Worm (Caenorhabditis elegans): Measurements from ENCODE around the gene Y51A2B.5.

DNA sequence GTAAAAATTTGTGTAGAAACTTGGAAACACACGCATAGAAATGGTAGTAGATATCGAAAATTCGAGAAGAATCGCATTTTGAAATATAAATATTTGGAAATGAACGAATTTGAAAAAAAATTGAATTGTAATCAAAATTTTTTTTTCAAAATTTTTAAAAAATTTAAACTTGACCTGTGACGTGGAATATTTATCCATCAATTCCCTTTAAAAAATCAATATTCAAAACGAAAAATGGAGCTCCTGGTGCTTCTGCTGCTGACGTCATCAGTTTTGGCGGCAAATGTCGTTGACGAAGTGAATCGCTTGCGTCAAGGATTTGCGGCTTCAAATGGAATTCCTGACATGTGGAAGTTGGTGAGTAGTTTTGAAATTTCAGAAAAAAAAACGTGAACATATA, at the start of gene Y51A2B.5, which contains the start of gene Y51A2B.4:
- no peak for TF ChIP-seq pes-1 (GFP tag; IDR thresholded peaks at IDR 0.05)
- no peak for TF ChIP-seq tra-4 (tag; optimal IDR thresholded peaks at IDR 0.05)
- no peak for TF ChIP-seq hmbx-1 (tag; optimal IDR thresholded peaks at IDR 0.05)
- TF ChIP-seq aly-1 (tag; optimal IDR thresholded peaks at IDR 0.05), result no peak
- no peak for TF ChIP-seq flt-1 (GFP tag; IDR thresholded peaks at IDR 0.05)
- no peak for TF ChIP-seq F13C5.2 (tag; optimal IDR thresholded peaks at IDR 0.05)
